Worm (Caenorhabditis elegans) whole organism, L4 larva: ENCODE measurements around the gene F13C5.5.

Source experiments
- Y5F2A.4 ChIP-seq: fragments of 200-800 bp; sonication (Bioruptor generic); optimal IDR thresholded peaks from 2 replicates; lab custom pipeline; 2018; ENCODE audit warnings: mild to moderate bottlenecking, missing genetic modification characterization, missing compliant biosample characterization
- Y75B8A.6 ChIP-seq: fragments of 200-800 bp; sonication (Bioruptor generic); IDR thresholded peaks from 2 replicates; pipeline ENCODE4 v1.3.6; 2022; ENCODE audit warnings: missing genetic modification reagents, missing genetic modification characterization, missing compliant biosample characterization
- ama-1 ChIP-seq: fragments of 150-350 bp; optimal IDR thresholded peaks from 2 replicates; lab custom pipeline; 2014; ENCODE audit warnings: inconsistent platforms, mixed read lengths
- arid-1 ChIP-seq: fragments of 200-800 bp; sonication (Bioruptor generic); conservative IDR thresholded peaks from 2 replicates; pipeline ENCODE4 v1.3.6; 2022; ENCODE audit warnings: missing genetic modification reagents, missing genetic modification characterization, missing compliant biosample characterization
- egl-43 ChIP-seq: fragments of 200-800 bp; sonication (Bioruptor generic); IDR thresholded peaks from 2 replicates; pipeline ENCODE4 v1.3.6; 2022; ENCODE audit warnings: missing genetic modification reagents, missing genetic modification characterization, missing compliant biosample characterization
- fkh-10 ChIP-seq: fragments of 150-350 bp; optimal IDR thresholded peaks from 2 replicates; lab custom pipeline; 2014; ENCODE audit warnings: missing biosample characterization, missing genetic modification reagents, missing genetic modification characterization
- mep-1 ChIP-seq: fragments of 150-350 bp; sonication (generic microtip); optimal IDR thresholded peaks from 3 replicates; lab custom pipeline; 2014; ENCODE audit warnings: missing biosample characterization, missing genetic modification characterization
- rbr-2 ChIP-seq: sonication (generic microtip); optimal IDR thresholded peaks from 2 replicates; lab custom pipeline; 2016; ENCODE audit warnings: missing genotype, missing genetic modification characterization, missing compliant biosample characterization

- TF ChIP-seq rbr-2 (tag; lab: Kevin White, UChicago) (no peak), arid-1 (GFP tag; lab: Robert Waterston, UW) (no peak), fkh-10 (no peak), Y75B8A.6 (GFP tag; lab: Robert Waterston, UW) (no peak), mep-1 (tag; lab: Kevin White, UChicago) (no peak), Y5F2A.4 (GFP tag; lab: Kevin White, UChicago) (no peak), ama-1 (no peak), egl-43 (GFP tag; lab: Robert Waterston, UW) (no peak)
Measured at ce11 chrX:575084-575483, 33.2 kb downstream of the F13C5.5 start.
